Fruit fly (Drosophila melanogaster): ENCODE measurements around the gene CG4572.

Gene CG4572

DNA sequence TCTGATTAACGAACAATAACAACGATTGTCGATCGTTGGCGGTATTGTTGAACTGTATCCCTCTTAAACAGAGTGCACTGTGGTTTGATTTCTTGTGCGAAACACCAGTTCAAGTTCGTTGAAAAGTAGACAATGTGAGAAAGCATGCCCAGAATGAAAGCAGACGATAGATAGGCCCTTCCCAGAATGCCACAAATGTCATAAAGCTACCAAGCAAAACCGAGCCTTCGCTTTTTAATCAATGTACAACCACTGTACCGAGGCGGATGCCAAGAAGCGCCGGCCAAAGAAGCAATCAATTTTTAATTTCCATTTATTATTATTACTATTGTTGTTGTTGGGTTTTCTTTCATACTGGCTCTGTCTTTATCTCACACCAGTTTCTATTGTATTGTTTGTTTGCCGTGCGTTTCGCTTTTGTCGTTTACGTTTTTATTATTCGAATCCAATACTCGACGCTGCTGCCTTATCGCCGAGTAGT, 44.7 kb upstream of the CG4572 start (continued):
- TF ChIP-seq sens (GFP tag), result peak; percentile 96
- no peak for TF ChIP-seq CG7745 (tag; optimal IDR thresholded peaks at IDR 0.05)
- peak; percentile 83 for TF ChIP-seq CG34376 (GFP tag; optimal IDR thresholded peaks at IDR 0.05)
- peak; percentile 41 for TF ChIP-seq CG13894 (tag; optimal IDR thresholded peaks at IDR 0.05)
- TF ChIP-seq gt (GFP tag; IDR thresholded peaks at IDR 0.05), result no peak; the same call in 1 of the 2 replicates
- TF ChIP-seq ewg (GFP tag; optimal IDR thresholded peaks at IDR 0.05), result peak; percentile 73
- TF ChIP-seq CG14014 (GFP tag; IDR thresholded peaks at IDR 0.05), result peak; percentile 81
- TF ChIP-seq Xrp1 (GFP tag; IDR thresholded peaks at IDR 0.05), result peak; percentile 86
- TF ChIP-seq eve (GFP tag; optimal IDR thresholded peaks at IDR 0.05), result no peak
- peak; percentile 65 for TF ChIP-seq CG2712 (tag; optimal IDR thresholded peaks at IDR 0.05)
- TF ChIP-seq Ets97D (GFP tag; optimal IDR thresholded peaks at IDR 0.05), result peak; percentile 38
- TF ChIP-seq CoRest (tag; optimal IDR thresholded peaks at IDR 0.05), result peak; percentile 78
- peak; percentile 77 for TF ChIP-seq CG18619 (GFP tag; optimal IDR thresholded peaks at IDR 0.05)
- TF ChIP-seq mld (GFP tag; IDR thresholded peaks at IDR 0.05; ENCODE audit: partially characterized antibody), result no peak
- peak; percentile 54 for TF ChIP-seq Max (GFP tag; optimal IDR thresholded peaks at IDR 0.05)
- TF ChIP-seq CG6813 (GFP tag; optimal IDR thresholded peaks at IDR 0.05), result peak; percentile 83
- peak; percentile 69 for TF ChIP-seq CG9437 (GFP tag; optimal IDR thresholded peaks at IDR 0.05)
- no peak for TF ChIP-seq CG34224 (GFP tag; IDR thresholded peaks at IDR 0.05; ENCODE audit: partially characterized antibody)
- peak; percentile 73 for TF ChIP-seq CG11696 (GFP tag; IDR thresholded peaks at IDR 0.05)
- TF ChIP-seq CG8924 (tag; optimal IDR thresholded peaks at IDR 0.05), result peak; percentile 84
- TF ChIP-seq Doc2 (GFP tag; IDR thresholded peaks at IDR 0.05), result 0 out of 2 replicates have a peak, but pooled peaks have one; percentile 37
- peak; percentile 57; the same call in 1 of the 3 replicates for TF ChIP-seq CG6175 (GFP tag; IDR thresholded peaks at IDR 0.05)
- TF ChIP-seq bowl (GFP tag; IDR thresholded peaks at IDR 0.05), result 0 out of 2 replicates have a peak, but pooled peaks have one; percentile 20
- peak; percentile 54 for TF ChIP-seq CG3163 (GFP tag; optimal IDR thresholded peaks at IDR 0.05)
- TF ChIP-seq CG10431 (GFP tag; optimal IDR thresholded peaks at IDR 0.05), result no peak
- TF ChIP-seq Dref (GFP tag; IDR thresholded peaks at IDR 0.05), result no peak
- TF ChIP-seq Drgx (GFP tag; IDR thresholded peaks at IDR 0.05), result peak; percentile 77
- peak; percentile 73 for TF ChIP-seq tio (GFP tag; optimal IDR thresholded peaks at IDR 0.05)
- TF ChIP-seq Rx (GFP tag; IDR thresholded peaks at IDR 0.05), result peak; percentile 81
- peak; percentile 56 for TF ChIP-seq Hand (GFP tag; optimal IDR thresholded peaks at IDR 0.05)
- TF ChIP-seq otp (GFP tag; IDR thresholded peaks at IDR 0.05), result 0 out of 3 replicates have a peak, but pooled peaks have one; percentile 72
- TF ChIP-seq bigmax (GFP tag; optimal IDR thresholded peaks at IDR 0.05), result no peak
- peak; percentile 86 for TF ChIP-seq Aef1 (GFP tag; IDR thresholded peaks at IDR 0.05)
- peak; percentile 56 for TF ChIP-seq croc (GFP tag; conservative IDR thresholded peaks at IDR 0.05)
- TF ChIP-seq CG17361 (GFP tag; IDR thresholded peaks at IDR 0.05), result peak; percentile 67
- peak; percentile 52 for TF ChIP-seq Jarid2 (GFP tag; optimal IDR thresholded peaks at IDR 0.05)
- TF ChIP-seq CG15601 (tag; optimal IDR thresholded peaks at IDR 0.05), result peak; percentile 45
- TF ChIP-seq pzg (GFP tag; optimal IDR thresholded peaks at IDR 0.05), result no peak
- peak; percentile 21 for TF ChIP-seq CG8290 (GFP tag; optimal IDR thresholded peaks at IDR 0.05)
- TF ChIP-seq CG8290 (tag; optimal IDR thresholded peaks at IDR 0.05), result peak in 1 of 2 experiments; percentile 96
- TF ChIP-seq CG7786 (GFP tag; optimal IDR thresholded peaks at IDR 0.05), result peak; percentile 77
- TF ChIP-seq HmgZ (tag; optimal IDR thresholded peaks at IDR 0.05), result peak; percentile 77
- TF ChIP-seq sens-2 (GFP tag; IDR thresholded peaks at IDR 0.05), result peak; percentile 27; the same call in 1 of the 2 replicates
- peak; percentile 60 for TF ChIP-seq nmo (GFP tag; optimal IDR thresholded peaks at IDR 0.05)
- TF ChIP-seq luna (GFP tag; optimal IDR thresholded peaks at IDR 0.05), result peak; percentile 51
- peak; percentile 63 for TF ChIP-seq CG3407 (GFP tag; optimal IDR thresholded peaks at IDR 0.05)
- TF ChIP-seq CG10543 (GFP tag; optimal IDR thresholded peaks at IDR 0.05), result no peak
- peak; percentile 22; the same call in 1 of the 2 replicates for TF ChIP-seq Ravus (GFP tag; IDR thresholded peaks at IDR 0.05)
- peak; percentile 83; the same call in 1 of the 2 replicates for TF ChIP-seq CG32767 (GFP tag; IDR thresholded peaks at IDR 0.05)
- TF ChIP-seq CG33213 (GFP tag; optimal IDR thresholded peaks at IDR 0.05), result peak; percentile 66
- TF ChIP-seq Spps (tag; optimal IDR thresholded peaks at IDR 0.05), result peak; percentile 36
